Fruit fly (Drosophila melanogaster) Kc167 (cell line): ENCODE data around the gene Sap30.

Source experiments
- Myc ChIP-seq: fragments of >200 bp; optimal IDR thresholded peaks from 2 replicates; lab custom pipeline; 2017; ENCODE audit warnings: missing external identifiers
- insv ChIP-seq: fragments of >200 bp; optimal IDR thresholded peaks from 3 replicates; lab custom pipeline; 2018; ENCODE audit warnings: missing external identifiers
- psq ChIP-seq: fragments of >200 bp; optimal IDR thresholded peaks from 2 replicates; lab custom pipeline; 2017; ENCODE audit warnings: missing external identifiers
- ttk ChIP-seq: sonication (Bioruptor generic); optimal IDR thresholded peaks from 2 replicates; lab custom pipeline; 2017; ENCODE audit warnings: missing external identifiers

dm6 chrX:16761531-16761930, 25.6 kb upstream of the Sap30 start:
- TF ChIP-seq insv (no peak), ttk (lab: Kevin White, UChicago) (no peak), Myc (lab: Kevin White, UChicago) (no peak), psq (lab: Kevin White, UChicago) (no peak)
